Worm (Caenorhabditis elegans) whole organism, young adult: ENCODE measurements around the gene T26G10.3.
A peak's percentile ranks its signal among the peaks of the same experiment; 100 is the strongest.

Experiments
- C06A6.2 ChIP-seq: fragments of 200-800 bp; sonication (Bioruptor generic); conservative IDR thresholded peaks from 2 replicates; pipeline ENCODE4 v1.3.6; 2022; ENCODE audit warnings: missing genetic modification characterization, missing compliant biosample characterization
- C17E4.6 ChIP-seq: fragments of 200-800 bp; sonication (Bioruptor generic); IDR thresholded peaks from 2 replicates; pipeline ENCODE4 v1.3.6; 2022; ENCODE audit warnings: missing genetic modification reagents, missing genetic modification characterization, missing compliant biosample characterization
- F22D6.2 ChIP-seq: sonication (generic microtip); optimal IDR thresholded peaks from 2 replicates; lab custom pipeline; 2016; ENCODE audit warnings: mild to moderate bottlenecking, missing genetic modification characterization, missing compliant biosample characterization
- F23B12.7 ChIP-seq: sonication (generic microtip); optimal IDR thresholded peaks from 2 replicates; lab custom pipeline; 2017; ENCODE audit warnings: missing genetic modification characterization, mild to moderate bottlenecking, missing compliant biosample characterization, antibody characterized with exemption, moderate library complexity; ENCODE audit not compliant: insufficient read depth
- F39B2.1 ChIP-seq: fragments of 200-800 bp; sonication (Bioruptor generic); IDR thresholded peaks from 2 replicates; pipeline ENCODE4 v1.3.6; 2022; ENCODE audit warnings: missing genetic modification reagents, missing genetic modification characterization, missing compliant biosample characterization
- F52B5.7 ChIP-seq: sonication (generic microtip); optimal IDR thresholded peaks from 2 replicates; lab custom pipeline; 2016; ENCODE audit warnings: mild to moderate bottlenecking, missing genetic modification characterization, missing compliant biosample characterization
- F57C9.4 ChIP-seq: sonication (generic microtip); optimal IDR thresholded peaks from 2 replicates; lab custom pipeline; 2017; ENCODE audit warnings: mild to moderate bottlenecking, missing genetic modification characterization, missing compliant biosample characterization
- Y79H2A.3 ChIP-seq: fragments of 200-800 bp; sonication (Bioruptor generic); conservative IDR thresholded peaks from 2 replicates; pipeline ENCODE4 v1.3.6; 2022; ENCODE audit warnings: missing genetic modification reagents, missing genetic modification characterization, missing compliant biosample characterization
- akir-1 ChIP-seq: fragments of 200-800 bp; sonication (Bioruptor generic); optimal IDR thresholded peaks from 2 replicates; lab custom pipeline; 2018; ENCODE audit warnings: mild to moderate bottlenecking, missing genetic modification characterization, moderate library complexity, missing compliant biosample characterization
- aptf-3 ChIP-seq: fragments of 200-800 bp; sonication (Bioruptor generic); IDR thresholded peaks from 2 replicates; pipeline ENCODE4 v1.3.6; 2022; ENCODE audit warnings: missing genetic modification characterization, missing compliant biosample characterization
- atf-7 ChIP-seq: sonication (generic microtip); optimal IDR thresholded peaks from 2 replicates; lab custom pipeline; 2017; ENCODE audit warnings: mild to moderate bottlenecking, missing genetic modification characterization, missing compliant biosample characterization
- athp-1 ChIP-seq: sonication (generic microtip); optimal IDR thresholded peaks from 2 replicates; lab custom pipeline; 2017; ENCODE audit warnings: mild to moderate bottlenecking, missing genetic modification characterization, missing compliant biosample characterization
- attf-3 ChIP-seq: fragments of 200-800 bp; sonication (Bioruptor generic); conservative IDR thresholded peaks from 2 replicates; pipeline ENCODE4 v1.3.6; 2022; ENCODE audit warnings: missing genetic modification reagents, missing genetic modification characterization, missing compliant biosample characterization
- cebp-1 ChIP-seq, 2 experiments: fragments of 200-800 bp in 1 of 2; sonication (Bioruptor generic) in 1 of 2; sonication (generic microtip) in 1 of 2; IDR thresholded peaks in 1 of 2; optimal IDR thresholded peaks in 1 of 2; 2 replicates each; pipeline versions ENCODE4 v1.3.6 to Lab custom; 2017 to 2022; ENCODE audit warnings: missing compliant biosample characterization in 2 of 2, missing genetic modification characterization in 2 of 2, mild to moderate bottlenecking in 1 of 2, missing genetic modification reagents in 1 of 2, moderate library complexity in 1 of 2
- ceh-100 ChIP-seq: fragments of 200-800 bp; sonication (Bioruptor generic); IDR thresholded peaks from 2 replicates; pipeline ENCODE4 v1.3.6; 2022; ENCODE audit warnings: missing genetic modification reagents, missing genetic modification characterization, missing compliant biosample characterization
- ceh-79 ChIP-seq: sonication (generic microtip); optimal IDR thresholded peaks from 2 replicates; lab custom pipeline; 2017; ENCODE audit warnings: mild to moderate bottlenecking, missing genetic modification characterization, missing compliant biosample characterization
- ceh-91 ChIP-seq: fragments of 200-800 bp; sonication (Bioruptor generic); IDR thresholded peaks from 2 replicates; pipeline ENCODE4 v1.3.6; 2022; ENCODE audit warnings: missing genetic modification reagents, missing genetic modification characterization, missing compliant biosample characterization
- die-1 ChIP-seq: sonication (generic microtip); optimal IDR thresholded peaks from 2 replicates; lab custom pipeline; 2016; ENCODE audit warnings: missing genotype, mild to moderate bottlenecking, missing genetic modification characterization, missing compliant biosample characterization
- dox-1 ChIP-seq: fragments of 200-800 bp; sonication (Bioruptor generic); IDR thresholded peaks from 2 replicates; pipeline ENCODE4 v1.3.6; 2022; ENCODE audit warnings: missing genetic modification reagents, missing genetic modification characterization, missing compliant biosample characterization
- dpl-1 ChIP-seq: fragments of 150-350 bp; optimal IDR thresholded peaks from 2 replicates; lab custom pipeline; 2014; ENCODE audit warnings: missing biosample characterization, missing genetic modification reagents, missing genetic modification characterization
- efl-1 ChIP-seq: fragments of 150-350 bp; optimal IDR thresholded peaks from 2 replicates; lab custom pipeline; 2014; ENCODE audit warnings: missing biosample characterization, missing genetic modification reagents, missing genetic modification characterization
- let-526 ChIP-seq: fragments of 200-800 bp; sonication (Bioruptor generic); IDR thresholded peaks from 2 replicates; pipeline ENCODE4 v1.3.6; 2022; ENCODE audit warnings: missing genetic modification reagents, missing genetic modification characterization, missing compliant biosample characterization
- let-607 ChIP-seq, 2 experiments: fragments of 200-800 bp in 1 of 2; sonication (Bioruptor generic) in 1 of 2; sonication (generic microtip) in 1 of 2; optimal IDR thresholded peaks; 2 replicates each; lab custom pipeline; 2016 to 2018; ENCODE audit warnings: mild to moderate bottlenecking in 2 of 2, missing compliant biosample characterization in 2 of 2, missing genetic modification characterization in 2 of 2, moderate library complexity in 2 of 2, missing genotype in 1 of 2
- lin-26 ChIP-seq: fragments of 200-800 bp; sonication (Bioruptor generic); IDR thresholded peaks from 2 replicates; pipeline ENCODE4 v1.3.6; 2022; ENCODE audit warnings: missing genetic modification reagents, missing genetic modification characterization, missing compliant biosample characterization
- lsl-1 ChIP-seq: fragments of 200-800 bp; sonication (Bioruptor generic); optimal IDR thresholded peaks from 2 replicates; lab custom pipeline; 2018; ENCODE audit warnings: mild to moderate bottlenecking, missing genetic modification characterization, moderate library complexity, missing compliant biosample characterization
- madf-8 ChIP-seq: fragments of 200-800 bp; sonication (Bioruptor generic); conservative IDR thresholded peaks from 2 replicates; pipeline ENCODE4 v1.3.6; 2022; ENCODE audit warnings: missing genetic modification reagents, missing genetic modification characterization, missing compliant biosample characterization
- rec-8 ChIP-seq, 2 experiments: sonication (generic microtip); optimal IDR thresholded peaks; 2 replicates each; lab custom pipeline; 2016; ENCODE audit warnings: mild to moderate bottlenecking in 2 of 2, missing genetic modification characterization in 2 of 2, missing genetic modification reagents in 2 of 2, missing genotype in 2 of 2, missing biosample characterization in 1 of 2, missing compliant biosample characterization in 1 of 2, moderate library complexity in 1 of 2
- snpc-3.4 ChIP-seq: sonication (generic microtip); optimal IDR thresholded peaks from 2 replicates; lab custom pipeline; 2017; ENCODE audit warnings: missing genetic modification characterization, mild to moderate bottlenecking, missing compliant biosample characterization, antibody characterized with exemption, moderate library complexity, missing genotype, missing genetic modification reagents
- tbp1 ChIP-seq: fragments of 200-800 bp; sonication (Bioruptor generic); optimal IDR thresholded peaks from 2 replicates; lab custom pipeline; 2018; ENCODE audit warnings: mild to moderate bottlenecking, missing genetic modification characterization, missing compliant biosample characterization
- tbx-9 ChIP-seq: sonication (generic microtip); optimal IDR thresholded peaks from 2 replicates; lab custom pipeline; 2016; ENCODE audit warnings: borderline replicate concordance, missing genetic modification characterization, inconsistent platforms, missing compliant biosample characterization
- zfh-2 ChIP-seq: fragments of 200-800 bp; sonication (Bioruptor generic); conservative IDR thresholded peaks from 2 replicates; pipeline ENCODE4 v1.3.6; 2022; ENCODE audit warnings: missing genetic modification reagents, missing genetic modification characterization, missing compliant biosample characterization
- ztf-18 ChIP-seq: sonication (generic microtip); optimal IDR thresholded peaks from 2 replicates; lab custom pipeline; 2016; ENCODE audit warnings: missing genotype, mild to moderate bottlenecking, missing genetic modification characterization, missing compliant biosample characterization
- ztf-22 ChIP-seq: fragments of 200-800 bp; sonication (Bioruptor generic); optimal IDR thresholded peaks from 2 replicates; lab custom pipeline; 2018; ENCODE audit warnings: mild to moderate bottlenecking, missing genetic modification characterization, moderate library complexity, missing compliant biosample characterization
- ztf-28 ChIP-seq: fragments of 200-800 bp; sonication (Bioruptor generic); IDR thresholded peaks from 2 replicates; pipeline ENCODE4 v1.3.6; 2022; ENCODE audit warnings: missing genetic modification reagents, missing genetic modification characterization, missing compliant biosample characterization
- ztf-6 ChIP-seq: fragments of 200-800 bp; sonication (Bioruptor generic); IDR thresholded peaks from 2 replicates; pipeline ENCODE4 v1.3.6; 2022; ENCODE audit warnings: missing genetic modification reagents, missing genetic modification characterization, missing compliant biosample characterization

Gene T26G10.3

DNA sequence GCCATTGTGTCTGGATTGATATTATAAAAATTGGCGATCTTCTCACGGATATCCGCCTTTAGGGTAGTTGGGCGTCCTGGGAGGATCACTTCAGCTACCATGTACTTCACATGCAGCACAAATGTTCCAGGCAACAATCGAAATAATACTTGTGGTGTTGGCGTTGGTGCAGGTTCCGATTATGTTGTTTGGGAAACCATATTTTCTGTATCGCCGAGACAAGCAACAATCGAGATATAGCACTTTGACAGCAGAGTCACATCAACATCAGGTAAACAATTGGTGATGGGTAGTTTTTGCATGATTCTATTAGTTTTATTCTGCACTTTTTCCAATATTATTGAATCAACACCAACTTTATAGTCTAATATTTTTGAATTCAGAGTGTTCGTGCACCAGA, at the start of gene T26G10.3:
TSS of gene T26G10.3 (minus strand) at position 101 of the 400 bp plus-strand sequence.
- TF ChIP-seq snpc-3.4 (tag; lab: Kevin White, UChicago): no peak
- TF ChIP-seq ztf-6 (GFP tag; lab: Robert Waterston, UW): no peak

- no peak for TF ChIP-seq dpl-1
- TF ChIP-seq ztf-28 (GFP tag; lab: Robert Waterston, UW): 0 out of 2 replicates have a peak, but pooled peaks have one; percentile 5
- TF ChIP-seq atf-7 (tag; lab: Kevin White, UChicago): peak; percentile 32
- peak; percentile 72; the same call in 1 of the 2 replicates for TF ChIP-seq lin-26 (GFP tag; lab: Robert Waterston, UW)
- TF ChIP-seq tbx-9: no peak
- peak; percentile 31; the same call in 1 of the 2 replicates for TF ChIP-seq Y79H2A.3 (GFP tag; lab: Robert Waterston, UW)
- TF ChIP-seq athp-1 (tag; lab: Kevin White, UChicago): no peak
- peak; percentile 45 for TF ChIP-seq die-1 (tag; lab: Kevin White, UChicago)
- no peak for TF ChIP-seq C17E4.6 (GFP tag; lab: Robert Waterston, UW)
- peak; percentile 59 for TF ChIP-seq zfh-2 (GFP tag; lab: Robert Waterston, UW)
- peak; percentile 26 for TF ChIP-seq tbp1 (GFP tag; lab: Kevin White, UChicago)
- peak; percentile 24 for TF ChIP-seq ztf-18 (tag; lab: Kevin White, UChicago)
- TF ChIP-seq lsl-1 (GFP tag; lab: Kevin White, UChicago): peak; percentile 17
- peak in 1 of 2 experiments; percentile 44 for TF ChIP-seq rec-8 (tag; optimal IDR thresholded peaks at IDR 0.05; lab: Kevin White, UChicago)
- TF ChIP-seq ceh-100 (GFP tag; lab: Robert Waterston, UW): peak; percentile 16; the same call in 1 of the 2 replicates
- 0 out of 2 replicates have a peak, but pooled peaks have one; percentile 47 for TF ChIP-seq aptf-3 (GFP tag; lab: Robert Waterston, UW)
- peak; percentile 21 for TF ChIP-seq F52B5.7 (tag; lab: Kevin White, UChicago)
- TF ChIP-seq F39B2.1: no peak
Observed at ce11 chrIII:9461894-9462784, 48.9 kb upstream of the T26G10.3 start.

DNA sequence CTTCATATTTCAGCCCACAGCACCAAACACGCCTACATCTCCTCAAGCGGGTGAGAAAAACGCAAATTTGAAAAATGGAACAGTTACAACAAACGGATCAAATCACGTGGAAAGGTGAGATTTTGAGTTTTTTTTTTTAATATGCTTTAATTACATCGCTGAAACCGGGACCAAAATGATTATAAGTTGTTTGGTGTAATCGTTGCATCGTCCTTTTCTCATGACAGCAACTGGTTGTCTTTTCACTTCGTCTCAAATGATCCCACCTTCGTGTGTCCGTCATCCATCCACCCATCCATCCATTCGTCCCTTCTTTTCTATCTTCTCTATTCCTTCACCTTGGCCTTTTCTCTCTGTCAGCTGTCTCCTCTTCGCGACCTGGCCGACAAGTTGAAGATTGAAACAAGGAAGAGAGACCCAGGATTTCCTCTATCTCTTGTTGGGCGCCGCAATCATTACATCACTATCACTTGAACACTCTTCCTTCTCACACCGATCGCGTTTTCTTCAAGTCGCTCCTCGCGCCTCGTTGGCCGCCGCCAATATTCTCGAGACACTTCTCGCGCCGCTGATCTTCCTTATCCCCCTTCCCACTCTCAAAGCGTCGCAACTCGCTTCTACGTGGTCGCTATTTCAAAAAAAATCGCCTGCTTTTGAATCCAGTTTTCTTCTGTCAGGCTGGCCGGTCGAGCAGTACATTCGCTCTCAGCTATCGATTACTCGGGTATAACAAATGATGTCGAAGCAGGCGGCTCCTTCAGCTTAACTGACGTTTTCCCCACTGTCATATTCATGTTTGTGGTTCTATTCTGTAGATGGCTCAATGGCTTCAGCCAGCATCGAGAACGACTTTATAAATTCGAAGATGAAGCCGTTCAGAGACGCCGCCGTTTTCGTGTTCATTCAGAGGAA, 44.2 kb upstream of the T26G10.3 start:
- TF ChIP-seq ztf-18 (tag; lab: Kevin White, UChicago) (no peak), F23B12.7 (no peak), cebp-1 (GFP tag; IDR thresholded peaks at IDR 0.05; lab: Robert Waterston, UW) (no peak), cebp-1 (tag; optimal IDR thresholded peaks at IDR 0.05; lab: Kevin White, UChicago) (peak; percentile 27), ztf-22 (no peak), zfh-2 (GFP tag; lab: Robert Waterston, UW) (peak; percentile 88)

ce11 chrIII:9455980-9456658, 42.9 kb upstream of the T26G10.3 start, which contains the start of the genes rheb-1 and spk-1:
TSS of gene rheb-1 (minus strand) at chrIII:9456030.
TSS of gene spk-1 (plus strand) at chrIII:9456608.
- TF ChIP-seq F57C9.4 (tag; lab: Kevin White, UChicago): no peak
- peak; percentile 73 for TF ChIP-seq C06A6.2 (GFP tag; lab: Robert Waterston, UW)
- TF ChIP-seq ceh-91 (GFP tag; lab: Robert Waterston, UW): peak; percentile 76
- no peak for TF ChIP-seq C17E4.6 (GFP tag; lab: Robert Waterston, UW)
- peak; percentile 97 for TF ChIP-seq dox-1 (GFP tag; lab: Robert Waterston, UW)
- TF ChIP-seq F23B12.7: peak; percentile 82
- TF ChIP-seq let-607 (tag; optimal IDR thresholded peaks at IDR 0.05; lab: Kevin White, UChicago): peak; percentile 81 to 84
- TF ChIP-seq ceh-79: no peak
- peak; percentile 56; the same call in 1 of the 2 replicates for TF ChIP-seq madf-8
- TF ChIP-seq attf-3 (GFP tag; lab: Robert Waterston, UW): 0 out of 2 replicates have a peak, but pooled peaks have one; percentile 40
- peak; percentile 48; the same call in 1 of the 2 replicates for TF ChIP-seq let-526
- TF ChIP-seq tbp1 (GFP tag; lab: Kevin White, UChicago): peak; percentile 70
- TF ChIP-seq efl-1: peak; percentile 80
- peak; percentile 74 for TF ChIP-seq ztf-18 (tag; lab: Kevin White, UChicago)
- no peak for TF ChIP-seq akir-1 (GFP tag; lab: Kevin White, UChicago)
- TF ChIP-seq F22D6.2 (tag; lab: Kevin White, UChicago): peak; percentile 13
